Worm (Caenorhabditis elegans) whole organism, L4 larva: ENCODE data around the gene Y38E10A.22.

ENCODE experiments used
- lin-1 ChIP-seq: fragments of 200-800 bp; sonication (Bioruptor generic); IDR thresholded peaks from 2 replicates; pipeline ENCODE4 v1.3.6; 2022; ENCODE audit warnings: missing genetic modification reagents, missing genetic modification characterization, missing compliant biosample characterization
- mep-1 ChIP-seq: fragments of 150-350 bp; sonication (generic microtip); optimal IDR thresholded peaks from 3 replicates; lab custom pipeline; 2014; ENCODE audit warnings: missing biosample characterization, missing genetic modification characterization

DNA sequence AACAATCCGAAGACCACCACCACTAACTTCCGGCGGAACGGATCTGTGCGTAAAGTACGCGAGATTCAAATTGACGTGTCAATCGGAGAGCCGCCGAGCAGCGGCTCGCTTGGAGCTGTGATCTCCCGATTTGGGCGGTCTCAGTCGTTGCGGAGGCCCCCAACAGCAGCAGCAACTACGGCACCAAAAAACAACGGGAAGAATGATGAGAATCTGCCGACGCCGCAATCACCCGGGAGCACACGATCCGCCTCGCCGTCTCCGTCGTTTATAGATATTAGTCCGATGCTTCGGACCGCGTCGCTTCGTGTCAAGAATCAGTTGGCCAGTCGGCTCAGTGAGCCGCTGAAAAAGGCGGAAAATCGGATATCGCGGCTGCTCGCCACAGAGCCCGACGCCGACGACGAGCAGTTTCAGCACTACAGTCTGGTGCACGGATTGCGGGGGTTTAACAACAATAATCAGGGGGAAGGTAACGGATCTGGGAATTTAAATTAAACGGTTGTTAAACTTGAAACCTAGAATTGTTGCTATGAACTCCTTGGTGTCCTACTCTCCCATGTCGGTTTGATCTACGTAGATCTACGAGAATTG, 38.2 kb upstream of the Y38E10A.22 start:
- TF ChIP-seq mep-1 (tag; lab: Kevin White, UChicago) (no peak), lin-1 (GFP tag; lab: Robert Waterston, UW) (no peak)
